Worm (Caenorhabditis elegans) whole organism, mixed stage, embryonic: ENCODE results near the gene F18A11.3.

Experiments
- ceh-39 ChIP-seq: fragments of 150-350 bp; optimal IDR thresholded peaks from 2 replicates; lab custom pipeline; 2014; ENCODE audit warnings: missing biosample characterization, missing genetic modification characterization
- ceh-43 ChIP-seq: fragments of 200-800 bp; sonication (Bioruptor generic); optimal IDR thresholded peaks from 2 replicates; lab custom pipeline; 2018; ENCODE audit warnings: mild to moderate bottlenecking, missing genetic modification characterization, moderate library complexity, missing compliant biosample characterization
- ceh-83 ChIP-seq: fragments of 200-800 bp; sonication (Bioruptor generic); optimal IDR thresholded peaks from 2 replicates; lab custom pipeline; 2018; ENCODE audit warnings: mild to moderate bottlenecking, missing genetic modification characterization, missing compliant biosample characterization
- drap-1 ChIP-seq: fragments of 200-800 bp; sonication (Bioruptor generic); optimal IDR thresholded peaks from 3 replicates; lab custom pipeline; 2018; ENCODE audit warnings: mild to moderate bottlenecking, missing genetic modification characterization, missing compliant biosample characterization
- elt-1 ChIP-seq: sonication (generic microtip); optimal IDR thresholded peaks from 2 replicates; lab custom pipeline; 2017; ENCODE audit warnings: missing genetic modification characterization, mild to moderate bottlenecking, missing compliant biosample characterization, antibody characterized with exemption, moderate library complexity, borderline replicate concordance; ENCODE audit not compliant: insufficient read depth
- ham-2 ChIP-seq: fragments of 200-800 bp; sonication (Bioruptor generic); optimal IDR thresholded peaks from 2 replicates; lab custom pipeline; 2018; ENCODE audit warnings: mild to moderate bottlenecking, missing genetic modification characterization, missing compliant biosample characterization
- lin-13 ChIP-seq: fragments of 150-350 bp; optimal IDR thresholded peaks from 2 replicates; lab custom pipeline; 2014; ENCODE audit warnings: missing biosample characterization, missing genetic modification characterization
- lin-32 ChIP-seq: fragments of 200-800 bp; sonication (Bioruptor generic); optimal IDR thresholded peaks from 2 replicates; lab custom pipeline; 2018; ENCODE audit warnings: mild to moderate bottlenecking, missing genetic modification characterization, missing compliant biosample characterization
- lsy-2 ChIP-seq: fragments of 150-350 bp; optimal IDR thresholded peaks from 2 replicates; lab custom pipeline; 2014; ENCODE audit warnings: missing biosample characterization, missing genetic modification characterization
- mls-2 ChIP-seq: sonication (generic microtip); optimal IDR thresholded peaks from 2 replicates; lab custom pipeline; 2016; ENCODE audit warnings: mild to moderate bottlenecking, missing genetic modification characterization, moderate library complexity, missing compliant biosample characterization
- nhr-12 ChIP-seq: fragments of 150-350 bp; optimal IDR thresholded peaks from 2 replicates; lab custom pipeline; 2014; ENCODE audit warnings: missing biosample characterization, missing genetic modification characterization
- nhr-2 ChIP-seq: fragments of 150-350 bp; optimal IDR thresholded peaks from 2 replicates; lab custom pipeline; 2014; ENCODE audit warnings: missing biosample characterization, missing genetic modification characterization
- nhr-237 ChIP-seq: fragments of 150-350 bp; optimal IDR thresholded peaks from 2 replicates; lab custom pipeline; 2014; ENCODE audit warnings: missing biosample characterization, missing genetic modification characterization
- nhr-28 ChIP-seq: fragments of 150-350 bp; optimal IDR thresholded peaks from 2 replicates; lab custom pipeline; 2014; ENCODE audit warnings: missing biosample characterization, missing genetic modification characterization
- pha-4 ChIP-seq: fragments of 150-350 bp; optimal IDR thresholded peaks from 2 replicates; lab custom pipeline; 2018; ENCODE audit warnings: missing biosample characterization, missing genetic modification reagents, missing genetic modification characterization
- sem-2 ChIP-seq: fragments of 200-800 bp; sonication (Bioruptor generic); optimal IDR thresholded peaks from 2 replicates; lab custom pipeline; 2018; ENCODE audit warnings: mild to moderate bottlenecking, missing genetic modification characterization, missing compliant biosample characterization
- snpc-4 ChIP-seq: fragments of 150-350 bp; optimal IDR thresholded peaks from 2 replicates; lab custom pipeline; 2014; ENCODE audit warnings: missing biosample characterization, missing genetic modification characterization
- ztf-11 ChIP-seq: fragments of 150-350 bp; optimal IDR thresholded peaks from 2 replicates; lab custom pipeline; 2014; ENCODE audit warnings: missing biosample characterization, missing genetic modification characterization

Gene F18A11.3

DNA sequence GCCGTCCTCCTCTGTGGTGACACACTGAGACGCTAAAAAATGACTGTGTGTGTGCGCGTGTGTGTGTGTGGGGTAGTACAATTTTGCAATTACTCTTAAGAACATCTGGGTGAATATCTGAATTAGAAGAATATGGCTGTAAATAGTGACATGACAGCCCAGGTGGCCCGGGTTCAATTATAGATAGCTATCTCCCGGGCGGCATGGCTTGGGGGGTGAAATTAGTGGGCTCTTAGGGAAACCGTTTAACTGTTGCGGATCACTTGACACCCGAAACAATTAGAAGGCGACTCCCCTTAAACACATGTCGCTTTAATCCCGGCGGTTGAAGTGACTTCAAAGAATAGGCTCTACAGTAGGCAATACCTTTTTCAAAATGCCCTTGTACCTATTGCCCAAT, 46.5 kb downstream of the F18A11.3 start:
- TF ChIP-seq pha-4 (tag; lab: Kevin White, UChicago) (no peak), nhr-2 (tag; lab: Kevin White, UChicago) (peak; percentile 67), nhr-12 (tag; lab: Kevin White, UChicago) (no peak), lsy-2 (no peak), drap-1 (GFP tag; lab: Kevin White, UChicago) (no peak), lin-13 (tag; lab: Kevin White, UChicago) (no peak), ceh-43 (GFP tag; lab: Kevin White, UChicago) (peak; percentile 36), ztf-11 (tag; lab: Kevin White, UChicago) (no peak), ceh-39 (no peak), ceh-83 (GFP tag; lab: Kevin White, UChicago) (no peak), snpc-4 (tag; lab: Kevin White, UChicago) (no peak), ham-2 (no peak), sem-2 (no peak)

- no peak for TF ChIP-seq ham-2
- no peak for TF ChIP-seq nhr-237 (tag; lab: Kevin White, UChicago)
- TF ChIP-seq nhr-28 (tag; lab: Kevin White, UChicago), result no peak
- TF ChIP-seq ceh-39, result no peak
- TF ChIP-seq elt-1 (tag; lab: Kevin White, UChicago), result no peak
- no peak for TF ChIP-seq snpc-4 (tag; lab: Kevin White, UChicago)
- no peak for TF ChIP-seq mls-2 (tag; lab: Kevin White, UChicago)
- no peak for TF ChIP-seq lin-32
Measured at ce11 chrII:12987799-12988198, 48.8 kb downstream of the F18A11.3 start.
